Worm (Caenorhabditis elegans) whole organism, L4 larva: ENCODE results near the gene Y73C8C.4.

Experiments used
- F49E8.2 ChIP-seq: sonication (generic microtip); optimal IDR thresholded peaks from 2 replicates; lab custom pipeline; 2016; ENCODE audit warnings: missing compliant biosample characterization, mild to moderate bottlenecking, missing genetic modification characterization, borderline replicate concordance
- Y48G9A.11 ChIP-seq: fragments of 200-800 bp; sonication (Bioruptor generic); IDR thresholded peaks from 2 replicates; pipeline ENCODE4 v1.3.6; 2022; ENCODE audit warnings: missing genetic modification reagents, missing genetic modification characterization, missing compliant biosample characterization
- ZK337.2 ChIP-seq: fragments of 200-800 bp; sonication (Bioruptor generic); IDR thresholded peaks from 2 replicates; pipeline ENCODE4 v1.3.6; 2022; ENCODE audit warnings: missing genetic modification reagents, missing genetic modification characterization, missing compliant biosample characterization
- aha-1 ChIP-seq: fragments of 150-350 bp; peaks from one replicate; lab custom pipeline; 2014; ENCODE audit warnings: missing biosample characterization, missing genetic modification characterization
- ama-1 ChIP-seq: fragments of 150-350 bp; optimal IDR thresholded peaks from 2 replicates; lab custom pipeline; 2014; ENCODE audit warnings: inconsistent platforms, mixed read lengths
- ceh-28 ChIP-seq: fragments of 150-350 bp; optimal IDR thresholded peaks from 2 replicates; lab custom pipeline; 2014; ENCODE audit warnings: missing biosample characterization, missing genetic modification reagents, missing genetic modification characterization
- ceh-62 ChIP-seq: sonication (generic microtip); optimal IDR thresholded peaks from 2 replicates; lab custom pipeline; 2017; ENCODE audit warnings: missing biosample characterization, missing genetic modification characterization
- ceh-82 ChIP-seq: sonication (generic microtip); optimal IDR thresholded peaks from 2 replicates; lab custom pipeline; 2017; ENCODE audit warnings: missing biosample characterization, missing genetic modification characterization
- cey-2 ChIP-seq: sonication (generic microtip); optimal IDR thresholded peaks from 3 replicates; lab custom pipeline; 2017; ENCODE audit warnings: missing genetic modification characterization, mild to moderate bottlenecking, missing compliant biosample characterization, antibody characterized with exemption, borderline replicate concordance; ENCODE audit not compliant: insufficient read depth
- daf-16 ChIP-seq, 3 experiments: sonication (generic microtip); optimal IDR thresholded peaks; 2 replicates each; lab custom pipeline; 2016 to 2017; ENCODE audit warnings: missing genetic modification characterization in 3 of 3, missing genetic modification reagents in 3 of 3, mild to moderate bottlenecking in 2 of 3, missing compliant biosample characterization in 2 of 3, missing biosample characterization in 1 of 3, moderate library complexity in 1 of 3
- daf-8 ChIP-seq: fragments of 200-800 bp; sonication (Bioruptor generic); IDR thresholded peaks from 2 replicates; pipeline ENCODE4 v1.3.6; 2022; ENCODE audit warnings: missing genetic modification characterization, missing compliant biosample characterization
- dmd-6 ChIP-seq: fragments of 200-800 bp; sonication (Bioruptor generic); IDR thresholded peaks from 2 replicates; pipeline ENCODE4 v1.3.6; 2022; ENCODE audit warnings: missing genetic modification reagents, missing genetic modification characterization, missing compliant biosample characterization
- dmd-9 ChIP-seq: fragments of 200-800 bp; sonication (Bioruptor generic); IDR thresholded peaks from 2 replicates; pipeline ENCODE4 v1.3.6; 2022; ENCODE audit warnings: missing genetic modification reagents, missing genetic modification characterization, missing compliant biosample characterization
- dve-1 ChIP-seq: sonication (generic microtip); optimal IDR thresholded peaks from 2 replicates; lab custom pipeline; 2017; ENCODE audit warnings: antibody characterized with exemption, mild to moderate bottlenecking, missing genetic modification characterization, missing compliant biosample characterization; ENCODE audit not compliant: insufficient read depth
- gei-8 ChIP-seq: fragments of 200-800 bp; sonication (Bioruptor generic); optimal IDR thresholded peaks from 2 replicates; lab custom pipeline; 2018; ENCODE audit warnings: mild to moderate bottlenecking, missing genetic modification characterization, missing compliant biosample characterization
- hlh-30 ChIP-seq: sonication (generic microtip); optimal IDR thresholded peaks from 2 replicates; lab custom pipeline; 2017; ENCODE audit warnings: antibody characterized with exemption, mild to moderate bottlenecking, missing genetic modification characterization, missing compliant biosample characterization; ENCODE audit not compliant: insufficient read depth
- lin-38 ChIP-seq: fragments of 200-800 bp; sonication (Bioruptor generic); IDR thresholded peaks from 2 replicates; pipeline ENCODE4 v1.3.6; 2022; ENCODE audit warnings: missing genetic modification reagents, missing genetic modification characterization, missing compliant biosample characterization
- lsy-2 ChIP-seq, 2 experiments: fragments of 150-350 bp in 1 of 2; sonication (generic microtip) in 1 of 2; optimal IDR thresholded peaks; 2 replicates each; lab custom pipeline; 2014 to 2017; ENCODE audit warnings: missing biosample characterization in 2 of 2, missing genetic modification characterization in 2 of 2
- madf-9 ChIP-seq: fragments of 200-800 bp; sonication (Bioruptor generic); conservative IDR thresholded peaks from 2 replicates; pipeline ENCODE4 v1.3.6; 2022; ENCODE audit warnings: missing genetic modification reagents, missing genetic modification characterization, missing compliant biosample characterization
- mdl-1 ChIP-seq, 2 experiments: fragments of 150-350 bp in 1 of 2; sonication (generic microtip) in 1 of 2; optimal IDR thresholded peaks; 2 replicates each; lab custom pipeline; 2014 to 2017; ENCODE audit warnings: missing biosample characterization in 2 of 2, missing genetic modification characterization in 2 of 2
- mes-2 ChIP-seq: sonication (generic microtip); optimal IDR thresholded peaks from 2 replicates; lab custom pipeline; 2016; ENCODE audit warnings: missing genotype, mild to moderate bottlenecking, missing genetic modification characterization, missing compliant biosample characterization; ENCODE audit not compliant: poor library complexity, severe bottlenecking
- nhr-10 ChIP-seq: fragments of 150-350 bp; optimal IDR thresholded peaks from 2 replicates; lab custom pipeline; 2014; ENCODE audit warnings: missing biosample characterization, missing genetic modification characterization
- nhr-11 ChIP-seq: fragments of 150-350 bp; optimal IDR thresholded peaks from 2 replicates; lab custom pipeline; 2014; ENCODE audit warnings: missing biosample characterization, missing genetic modification characterization
- nhr-111 ChIP-seq: fragments of 200-800 bp; sonication (Bioruptor generic); optimal IDR thresholded peaks from 2 replicates; lab custom pipeline; 2018; ENCODE audit warnings: mild to moderate bottlenecking, missing genetic modification characterization, missing compliant biosample characterization
- nhr-28 ChIP-seq: fragments of 150-350 bp; optimal IDR thresholded peaks from 2 replicates; lab custom pipeline; 2014; ENCODE audit warnings: missing biosample characterization, missing genetic modification characterization
- nhr-48 ChIP-seq: sonication (generic microtip); optimal IDR thresholded peaks from 2 replicates; lab custom pipeline; 2016; ENCODE audit warnings: mild to moderate bottlenecking, missing genetic modification characterization, missing compliant biosample characterization
- nhr-6 ChIP-seq: fragments of 150-350 bp; optimal IDR thresholded peaks from 2 replicates; lab custom pipeline; 2014; ENCODE audit warnings: missing biosample characterization, missing genetic modification characterization
- nhr-77 ChIP-seq: fragments of 150-350 bp; optimal IDR thresholded peaks from 2 replicates; lab custom pipeline; 2014; ENCODE audit warnings: missing biosample characterization, missing genetic modification characterization
- pha-4 ChIP-seq, 2 experiments: fragments of 150-350 bp in 1 of 2; fragments of 200-800 bp in 1 of 2; sonication (Bioruptor generic) in 1 of 2; IDR thresholded peaks in 1 of 2; optimal IDR thresholded peaks in 1 of 2; 2 replicates each; pipeline versions ENCODE4 v1.3.6 to Lab custom; 2014 to 2022; ENCODE audit warnings: missing genetic modification characterization in 2 of 2, missing genetic modification reagents in 2 of 2, missing biosample characterization in 1 of 2, missing compliant biosample characterization in 1 of 2
- pqm-1 ChIP-seq: sonication (generic microtip); optimal IDR thresholded peaks from 2 replicates; lab custom pipeline; 2017; ENCODE audit warnings: missing biosample characterization, missing genetic modification characterization
- set-16 ChIP-seq: fragments of 200-800 bp; sonication (Bioruptor generic); IDR thresholded peaks from 2 replicates; pipeline ENCODE4 v1.3.6; 2022; ENCODE audit warnings: missing genetic modification reagents, missing genetic modification characterization, missing compliant biosample characterization
- vab-7 ChIP-seq: fragments of 200-800 bp; sonication (Bioruptor generic); IDR thresholded peaks from 2 replicates; pipeline ENCODE4 v1.3.6; 2022; ENCODE audit warnings: missing genetic modification reagents, missing genetic modification characterization, missing compliant biosample characterization
- ztf-11 ChIP-seq: fragments of 150-350 bp; optimal IDR thresholded peaks from 2 replicates; lab custom pipeline; 2014; ENCODE audit warnings: missing biosample characterization, missing genetic modification characterization

Gene Y73C8C.4

DNA sequence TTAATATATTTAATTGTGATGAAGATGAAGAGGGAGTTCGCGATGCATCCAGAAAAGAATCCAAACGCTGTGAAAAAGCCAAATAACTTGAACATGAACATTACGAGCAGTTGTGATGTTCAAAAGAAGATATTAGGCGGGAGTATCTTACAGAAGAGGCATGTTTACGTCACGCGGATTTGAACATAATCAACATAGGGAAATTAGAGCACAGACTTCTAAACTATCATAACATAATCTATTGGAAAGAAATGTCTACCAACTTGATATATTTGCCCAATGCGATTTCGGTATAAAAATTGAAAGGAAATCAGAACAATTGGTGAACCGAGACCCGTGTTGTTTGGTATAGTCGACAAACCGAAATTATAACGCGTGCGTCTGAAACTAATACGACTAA, 2.2 kb upstream of the Y73C8C.4 start, which contains the start of gene str-66:
TSS of gene str-66 (minus strand) at position 101 of the 400 bp plus-strand sequence.
- TF ChIP-seq nhr-48 = no peak
- TF ChIP-seq, all 104 proteins: peak for 0

DNA sequence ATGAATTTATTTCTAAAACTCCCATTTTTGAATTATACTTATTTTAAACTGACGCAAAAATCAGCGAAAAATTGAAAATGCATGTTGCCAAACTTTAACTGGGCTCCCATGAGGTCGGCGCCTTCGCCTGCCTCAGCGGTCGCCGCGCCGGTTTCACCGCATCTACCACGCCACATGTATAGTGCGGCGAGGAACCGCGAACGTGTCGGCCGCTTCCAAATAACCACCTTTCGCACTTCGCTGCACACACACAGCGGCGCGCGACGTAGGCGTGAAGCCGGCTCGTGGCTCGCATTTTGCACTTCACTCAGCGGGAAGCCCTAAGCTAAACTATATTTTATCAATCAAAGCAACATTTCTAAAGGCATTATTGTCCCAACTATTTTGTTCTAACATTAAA, 1.4 kb downstream of the Y73C8C.4 start:
- TF ChIP-seq lsy-2 (tag; optimal IDR thresholded peaks at IDR 0.05; lab: Kevin White, UChicago) (no peak), cey-2 (tag; lab: Kevin White, UChicago) (no peak), set-16 (GFP tag; lab: Robert Waterston, UW) (peak; percentile 83), ceh-28 (tag; lab: Kevin White, UChicago) (no peak), mes-2 (tag; lab: Kevin White, UChicago) (no peak), dmd-6 (GFP tag; lab: Robert Waterston, UW) (no peak), dmd-9 (GFP tag; lab: Robert Waterston, UW) (0 out of 2 replicates have a peak, but pooled peaks have one; percentile 12)
- TF ChIP-seq, all 104 proteins: peak for 2

DNA sequence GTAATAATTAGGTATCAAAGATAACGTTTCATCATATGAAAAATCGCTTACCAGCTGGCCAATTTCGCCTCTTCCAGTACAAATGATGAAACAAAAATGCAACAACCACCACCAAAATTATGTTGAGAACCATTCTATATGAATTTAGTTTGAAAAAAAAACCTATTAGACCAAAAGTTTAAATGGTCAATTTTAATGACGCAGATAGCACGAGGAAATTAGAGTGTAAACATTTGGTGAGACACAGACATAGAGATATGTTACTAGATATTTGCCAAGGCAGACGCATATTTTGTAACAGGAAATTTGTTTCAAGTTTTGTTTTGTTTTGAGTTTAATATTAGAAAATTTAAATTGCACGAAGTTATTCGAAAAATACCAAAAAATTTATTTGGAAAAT, 7.6 kb downstream of the Y73C8C.4 start, which contains the start of gene cyp-33C9:
TSS of gene cyp-33C9 (minus strand) at position 211 of the 400 bp plus-strand sequence.
- TF ChIP-seq aha-1 (tag; lab: Kevin White, UChicago) (no peak), mdl-1 (tag; optimal IDR thresholded peaks at IDR 0.05; lab: Kevin White, UChicago) (peak in 1 of 2 experiments; percentile 14), ceh-82 (tag; lab: Kevin White, UChicago) (no peak), hlh-30 (tag; lab: Kevin White, UChicago) (peak; percentile 7), pqm-1 (tag; lab: Kevin White, UChicago) (peak; percentile 24), nhr-28 (peak; percentile 75), daf-16 (GFP tag; optimal IDR thresholded peaks at IDR 0.05; lab: Kevin White, UChicago) (no peak), daf-16 (tag; optimal IDR thresholded peaks at IDR 0.05; lab: Kevin White, UChicago) (peak; percentile 58)

DNA sequence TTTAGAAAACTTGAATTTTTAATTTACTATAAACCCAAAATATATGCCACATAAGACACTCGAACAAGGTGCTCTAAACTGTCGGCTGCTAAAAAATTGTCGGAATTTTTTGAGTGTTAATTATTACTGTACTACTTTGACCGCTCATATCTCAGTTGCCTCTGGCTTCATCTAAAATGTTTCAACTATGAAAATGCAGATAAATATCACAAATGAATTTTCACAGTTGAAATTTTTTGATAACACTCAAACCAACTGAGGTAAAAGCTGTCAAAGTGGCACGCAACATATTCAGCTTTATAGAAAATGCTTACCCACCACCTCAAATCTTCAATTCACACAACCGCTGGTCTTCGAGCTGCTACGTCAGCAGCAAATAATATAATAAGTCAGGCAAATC, 13.2 kb downstream of the Y73C8C.4 start, which contains the start of gene acs-21:
TSS of gene acs-21 (plus strand) at position 301 of the 400 bp plus-strand sequence.
- TF ChIP-seq nhr-6 (tag; lab: Kevin White, UChicago) (no peak), dve-1 (tag; lab: Kevin White, UChicago) (no peak), nhr-111 (no peak), nhr-10 (no peak), ztf-11 (no peak), F49E8.2 (tag; lab: Kevin White, UChicago) (no peak), vab-7 (GFP tag; lab: Robert Waterston, UW) (no peak)

DNA sequence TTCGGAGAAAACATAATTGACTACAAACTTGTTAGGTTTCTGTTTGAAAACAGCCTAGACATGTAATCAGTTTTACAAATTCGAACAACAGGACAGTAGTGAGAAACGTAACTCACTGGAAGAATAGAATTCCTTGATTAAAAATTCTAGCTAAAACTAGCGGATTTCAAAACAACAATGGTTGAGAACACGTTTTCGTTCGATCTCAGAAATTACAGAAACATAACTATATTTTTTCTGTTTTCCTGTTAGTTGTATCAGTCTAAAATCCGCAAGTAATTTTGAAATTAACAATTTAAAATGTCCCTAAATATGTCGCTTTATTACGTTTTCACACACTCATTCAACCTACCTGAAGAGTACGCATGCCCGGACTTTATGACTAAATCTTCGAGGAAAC, 15.7 kb downstream of the Y73C8C.4 start, which contains the start of gene srt-8:
TSS of gene srt-8 (plus strand) at position 301 of the 400 bp plus-strand sequence.
- TF ChIP-seq nhr-11 (tag; lab: Kevin White, UChicago) (no peak), pqm-1 (tag; lab: Kevin White, UChicago) (no peak), Y48G9A.11 (no peak), nhr-77 (no peak), madf-9 (no peak), nhr-111 (no peak), pha-4 (GFP tag; IDR thresholded peaks at IDR 0.05; lab: Robert Waterston, UW) (no peak), pha-4 (tag; optimal IDR thresholded peaks at IDR 0.05; lab: Kevin White, UChicago) (no peak), gei-8 (GFP tag; lab: Kevin White, UChicago) (no peak), lin-38 (GFP tag; lab: Robert Waterston, UW) (no peak), ama-1 (no peak), daf-8 (GFP tag; lab: Robert Waterston, UW) (no peak), ceh-62 (tag; lab: Kevin White, UChicago) (no peak), ZK337.2 (GFP tag; lab: Robert Waterston, UW) (no peak)
